Worm (Caenorhabditis elegans) whole organism, L4/young adult: ENCODE measurements around the gene C04E6.4.

Source experiments
- W03F9.2 ChIP-seq: fragments of 150-350 bp; optimal IDR thresholded peaks from 2 replicates; lab custom pipeline; 2014; ENCODE audit warnings: missing biosample characterization, missing genetic modification characterization
- dao-5 ChIP-seq: sonication (generic microtip); optimal IDR thresholded peaks from 2 replicates; lab custom pipeline; 2016; ENCODE audit warnings: missing genotype, missing genetic modification characterization, moderate library complexity, missing compliant biosample characterization
- him-1 ChIP-seq: sonication (generic microtip); optimal IDR thresholded peaks from 2 replicates; lab custom pipeline; 2016; ENCODE audit warnings: missing genotype, missing genetic modification reagents, missing genetic modification characterization, missing compliant biosample characterization

The C04E6.4 gene

DNA sequence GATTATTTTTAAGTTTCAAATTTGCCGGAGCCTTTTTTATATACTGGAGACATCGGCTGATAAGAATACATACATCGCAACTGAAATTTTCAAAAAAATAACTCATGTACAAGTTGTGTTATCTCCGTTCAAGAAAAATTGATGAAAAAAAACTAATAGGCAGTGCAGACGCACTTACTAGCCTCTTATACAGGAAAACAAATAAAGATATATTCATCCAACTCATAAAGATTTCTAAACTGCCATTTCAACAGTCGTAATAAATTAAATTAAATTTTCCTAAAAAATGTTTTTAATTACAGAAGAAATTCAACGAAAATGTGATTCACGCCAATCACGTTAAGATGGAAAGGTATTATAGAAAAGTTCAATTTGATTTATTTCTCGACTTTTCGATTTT, 5.4 kb upstream of the C04E6.4 start, which contains the start of gene C04E6.5:
Gene C04E6.5 (plus strand): TSS at position 301 of the 400 bp plus-strand sequence.
- TF ChIP-seq dao-5 (tag; lab: Kevin White, UChicago): no peak

DNA sequence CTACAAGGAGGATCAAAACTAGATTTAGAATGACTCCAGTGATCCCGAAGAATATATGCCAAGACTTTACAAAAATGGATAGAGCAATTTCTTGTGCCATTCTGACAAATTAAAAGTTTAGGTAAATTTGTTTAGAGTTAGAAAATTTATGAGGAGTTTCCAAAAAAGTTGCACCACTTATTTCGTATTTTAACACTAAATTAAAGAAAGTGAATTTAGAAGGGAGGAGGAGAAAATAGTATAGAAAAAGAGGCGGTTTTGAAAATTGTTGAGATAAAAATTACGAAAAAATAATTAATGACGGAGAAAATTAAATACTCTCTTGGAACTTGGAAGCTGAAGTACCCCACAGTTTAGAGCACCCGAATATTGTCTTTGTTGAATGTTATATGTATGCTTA, 938 bp upstream of the C04E6.4 start, which contains the start of gene srd-15:
Gene srd-15 (minus strand): TSS at position 101 of the 400 bp plus-strand sequence.
- TF ChIP-seq him-1 (tag; lab: Kevin White, UChicago): no peak

DNA sequence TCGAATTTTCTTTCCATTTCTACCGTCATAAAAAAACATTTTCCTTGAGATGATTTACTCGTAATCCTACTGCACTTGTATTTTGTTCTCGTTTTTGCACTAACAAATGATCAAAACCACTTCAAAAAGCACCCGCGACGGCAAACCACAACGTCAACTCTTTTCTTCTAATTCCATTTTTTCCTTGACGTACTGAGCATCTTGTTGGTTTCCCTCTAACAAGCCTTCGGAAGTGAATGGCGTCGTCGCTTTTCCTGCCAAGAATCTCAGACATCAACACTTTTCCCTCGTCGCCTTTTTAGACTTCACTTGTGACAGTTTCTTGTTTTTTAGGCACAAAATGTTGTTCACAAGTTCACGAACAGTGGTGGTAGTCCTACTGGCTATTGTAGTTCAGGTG, 5.2 kb downstream of the C04E6.4 start, which contains the start of gene C04E6.13:
Gene C04E6.13 (plus strand): TSS at position 301 of the 400 bp plus-strand sequence.
- no peak for TF ChIP-seq W03F9.2 (tag; lab: Kevin White, UChicago)

DNA sequence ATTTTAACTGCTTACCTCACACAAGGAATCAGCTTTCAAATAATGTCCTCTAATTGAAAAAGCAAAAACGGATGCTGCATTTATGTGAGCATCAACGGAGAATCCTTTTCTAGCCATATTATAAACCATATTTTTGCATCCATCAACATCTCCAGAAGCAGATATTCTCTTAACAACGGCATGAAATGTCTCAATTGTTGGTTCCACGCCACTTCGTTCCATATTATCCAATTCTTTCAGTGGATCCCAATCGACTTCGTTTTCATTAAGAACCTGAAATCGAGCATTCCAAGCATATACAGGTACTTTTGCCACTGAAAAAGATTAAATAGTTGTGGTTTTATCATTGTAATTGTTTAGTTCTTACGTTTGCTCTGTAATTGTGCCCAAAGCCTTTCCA, 9.7 kb downstream of the C04E6.4 start:
- TF ChIP-seq him-1 (tag; lab: Kevin White, UChicago) (no peak), dao-5 (tag; lab: Kevin White, UChicago) (no peak), W03F9.2 (tag; lab: Kevin White, UChicago) (no peak)

DNA sequence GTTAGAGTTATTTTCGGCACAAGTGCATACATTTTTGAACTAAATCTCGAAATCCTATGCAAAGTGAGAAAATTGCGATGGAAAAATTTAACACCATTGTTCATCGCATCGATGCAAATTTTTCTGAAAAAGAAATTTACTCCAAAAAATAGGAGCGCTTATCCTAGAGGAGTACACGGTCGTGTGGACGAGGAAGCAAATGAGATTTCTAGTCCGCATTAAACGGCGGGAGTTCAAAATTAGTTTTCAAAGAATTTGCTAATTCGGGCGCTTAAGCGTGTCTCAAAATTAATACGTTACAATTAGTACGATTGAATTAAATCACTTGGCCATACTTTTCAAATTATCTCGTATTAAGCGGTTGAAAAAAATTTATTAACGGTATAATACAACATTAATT, 10.5 kb downstream of the C04E6.4 start, which contains the start of gene lrpr-1:
Gene lrpr-1 (minus strand): TSS at position 185 of the 400 bp plus-strand sequence.
- TF ChIP-seq dao-5 (tag; lab: Kevin White, UChicago) (no peak), him-1 (tag; lab: Kevin White, UChicago) (peak; percentile 89), W03F9.2 (tag; lab: Kevin White, UChicago) (no peak)

DNA sequence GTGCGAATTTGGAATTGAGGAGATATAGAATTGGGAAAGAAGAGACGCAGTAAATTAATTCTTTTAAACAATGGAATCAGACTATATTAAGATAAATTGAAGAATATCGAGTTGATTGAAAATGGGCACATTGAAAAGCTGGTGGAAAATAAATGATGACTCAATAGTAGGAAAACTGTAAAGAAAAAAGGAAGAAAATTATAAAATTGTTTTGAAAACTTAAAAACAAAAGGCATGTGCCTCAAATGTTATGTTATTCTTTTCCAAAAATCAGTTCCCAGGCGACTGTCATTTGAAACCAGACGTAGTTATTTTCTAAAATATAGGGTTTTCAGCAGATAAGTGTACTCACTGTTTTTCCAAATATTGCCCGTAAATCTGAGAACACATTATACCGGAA, 12.7 kb downstream of the C04E6.4 start, which contains the start of gene C04E6.12:
Gene C04E6.12 (minus strand): TSS at position 101 of the 400 bp plus-strand sequence.
- no peak for TF ChIP-seq him-1 (tag; lab: Kevin White, UChicago)
- no peak for TF ChIP-seq dao-5 (tag; lab: Kevin White, UChicago)
- TF ChIP-seq W03F9.2 (tag; lab: Kevin White, UChicago): no peak

DNA sequence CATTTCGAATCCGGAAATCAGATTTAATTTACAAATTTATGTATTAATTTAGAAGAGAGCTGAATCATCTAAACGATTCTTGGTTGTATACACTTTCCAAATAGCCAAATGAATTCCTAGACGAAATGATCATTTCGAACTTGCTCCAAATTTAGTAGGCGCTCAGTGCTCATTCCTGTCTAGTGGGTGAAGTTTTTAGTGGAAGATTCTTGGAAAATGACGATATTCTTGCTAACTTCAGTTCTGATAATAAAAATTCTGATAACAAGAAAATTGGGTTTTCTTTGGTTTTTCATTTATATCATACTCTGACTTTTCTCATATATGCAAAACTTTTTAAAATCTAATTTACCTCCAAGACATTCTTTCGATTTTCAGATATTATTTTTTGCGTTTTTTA, 14.6 kb downstream of the C04E6.4 start:
- no peak for TF ChIP-seq him-1 (tag; lab: Kevin White, UChicago)
- TF ChIP-seq W03F9.2 (tag; lab: Kevin White, UChicago): no peak
- no peak for TF ChIP-seq dao-5 (tag; lab: Kevin White, UChicago)

DNA sequence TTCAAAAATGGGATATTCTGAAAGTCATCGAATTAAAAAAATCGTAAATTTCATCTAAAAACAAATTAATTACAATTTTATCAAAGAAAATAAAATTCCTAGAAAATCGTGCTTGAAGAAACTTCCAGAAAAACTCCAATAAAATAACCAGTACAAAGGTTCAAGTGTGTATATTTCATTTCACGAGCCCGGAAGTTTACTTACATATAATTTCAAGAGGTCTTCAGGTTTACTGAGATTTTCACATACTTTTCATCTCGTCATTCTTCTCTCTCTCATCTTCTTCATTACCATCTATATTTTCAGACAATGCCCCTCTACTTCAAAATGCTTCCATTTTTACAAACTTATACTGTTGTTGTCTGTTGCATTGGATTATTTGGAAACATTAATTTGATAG, 15.0 kb downstream of the C04E6.4 start, which contains the start of gene srsx-18:
Gene srsx-18 (plus strand): TSS at position 301 of the 400 bp plus-strand sequence.
- TF ChIP-seq him-1 (tag; lab: Kevin White, UChicago) (no peak), dao-5 (tag; lab: Kevin White, UChicago) (no peak), W03F9.2 (tag; lab: Kevin White, UChicago) (no peak)

DNA sequence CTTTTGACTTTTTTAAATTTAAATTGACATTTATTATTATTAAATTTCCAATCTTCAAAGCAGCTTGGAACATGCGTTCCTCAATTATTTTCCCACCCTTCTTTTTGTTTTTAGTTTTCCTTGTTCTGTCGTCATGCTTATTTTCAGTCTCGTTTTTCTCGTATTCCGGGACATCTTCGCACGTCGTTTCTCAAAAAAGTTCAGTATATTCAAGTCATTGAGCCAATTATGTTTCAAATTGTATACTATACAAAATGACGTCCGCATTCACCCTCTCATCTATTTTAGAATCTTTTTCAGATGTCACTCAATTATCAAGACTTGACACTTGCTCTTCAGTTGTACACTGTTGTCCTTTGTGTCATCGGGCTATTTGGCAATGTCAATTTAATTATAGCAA, 20.2 kb downstream of the C04E6.4 start, which contains the start of gene srsx-17:
Gene srsx-17 (plus strand): TSS at position 301 of the 400 bp plus-strand sequence.
- TF ChIP-seq him-1 (tag; lab: Kevin White, UChicago) (no peak), W03F9.2 (tag; lab: Kevin White, UChicago) (no peak)

DNA sequence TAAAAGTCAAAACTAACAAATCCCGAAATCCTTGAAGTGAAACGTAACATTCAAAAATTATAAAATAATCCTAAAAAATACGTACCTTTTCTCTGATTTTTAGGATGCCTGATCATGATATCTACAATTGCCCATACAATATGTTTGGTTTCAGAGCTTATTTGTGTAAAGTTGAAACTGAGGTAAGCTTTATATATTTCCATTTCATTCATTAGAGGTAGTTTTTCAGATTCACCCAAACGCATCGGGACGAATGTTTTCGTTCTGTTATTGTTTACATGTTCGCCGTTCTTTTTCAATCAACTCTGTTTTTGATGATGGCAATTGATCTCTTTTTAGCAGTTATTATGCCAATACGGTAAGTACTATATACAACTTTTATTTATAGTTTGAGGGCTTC, 20.8 kb downstream of the C04E6.4 start:
- TF ChIP-seq dao-5 (tag; lab: Kevin White, UChicago): no peak
- TF ChIP-seq him-1 (tag; lab: Kevin White, UChicago): no peak

DNA sequence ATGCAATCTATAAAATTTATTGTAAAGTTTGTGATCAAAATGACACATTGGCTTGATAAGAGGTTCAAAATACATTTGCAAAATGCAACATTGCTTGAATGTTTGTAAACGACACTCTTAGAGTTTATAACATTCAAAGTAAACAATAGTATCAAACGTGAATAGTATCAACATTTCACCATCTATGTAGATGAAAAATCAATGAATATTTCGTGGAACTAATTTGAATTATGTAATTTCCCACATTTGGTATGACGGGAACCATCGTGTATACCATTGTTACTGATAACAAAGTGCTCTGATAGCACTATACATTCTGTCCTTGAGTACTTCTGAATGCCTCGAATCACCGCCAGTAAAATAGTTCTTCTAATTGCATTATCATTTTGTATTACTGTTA, 23.4 kb downstream of the C04E6.4 start, which contains the start of gene galt-1:
Gene galt-1 (plus strand): TSS at position 318 of the 400 bp plus-strand sequence.
- TF ChIP-seq dao-5 (tag; lab: Kevin White, UChicago) (no peak), W03F9.2 (tag; lab: Kevin White, UChicago) (no peak), him-1 (tag; lab: Kevin White, UChicago) (no peak)

DNA sequence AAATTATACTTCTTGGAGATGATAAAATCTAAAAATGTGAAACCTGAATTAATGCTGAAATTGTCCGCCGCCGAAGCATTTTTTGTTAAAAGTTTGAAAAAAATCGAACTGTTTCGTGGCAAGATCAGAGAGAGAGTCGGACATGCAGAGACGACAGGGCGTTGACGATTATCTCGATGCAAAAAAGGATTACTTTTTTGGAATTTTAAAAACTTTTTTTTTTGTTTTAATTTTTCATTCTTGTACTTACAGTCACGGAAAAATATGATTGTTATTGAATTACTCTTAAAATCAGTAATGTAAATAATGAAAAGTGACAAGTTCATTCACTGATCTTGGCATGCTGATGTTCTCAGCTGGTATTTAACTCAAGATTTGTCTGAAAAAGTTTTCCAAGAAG, 29.5 kb downstream of the C04E6.4 start, which contains the start of the genes M03F8.5 and M03F8.7:
Gene M03F8.5 (minus strand): TSS at position 101 of the 400 bp plus-strand sequence.
Gene M03F8.7 (plus strand): TSS at position 249 of the 400 bp plus-strand sequence.
- no peak for TF ChIP-seq W03F9.2 (tag; lab: Kevin White, UChicago)
- no peak for TF ChIP-seq him-1 (tag; lab: Kevin White, UChicago)
- TF ChIP-seq dao-5 (tag; lab: Kevin White, UChicago): no peak

DNA sequence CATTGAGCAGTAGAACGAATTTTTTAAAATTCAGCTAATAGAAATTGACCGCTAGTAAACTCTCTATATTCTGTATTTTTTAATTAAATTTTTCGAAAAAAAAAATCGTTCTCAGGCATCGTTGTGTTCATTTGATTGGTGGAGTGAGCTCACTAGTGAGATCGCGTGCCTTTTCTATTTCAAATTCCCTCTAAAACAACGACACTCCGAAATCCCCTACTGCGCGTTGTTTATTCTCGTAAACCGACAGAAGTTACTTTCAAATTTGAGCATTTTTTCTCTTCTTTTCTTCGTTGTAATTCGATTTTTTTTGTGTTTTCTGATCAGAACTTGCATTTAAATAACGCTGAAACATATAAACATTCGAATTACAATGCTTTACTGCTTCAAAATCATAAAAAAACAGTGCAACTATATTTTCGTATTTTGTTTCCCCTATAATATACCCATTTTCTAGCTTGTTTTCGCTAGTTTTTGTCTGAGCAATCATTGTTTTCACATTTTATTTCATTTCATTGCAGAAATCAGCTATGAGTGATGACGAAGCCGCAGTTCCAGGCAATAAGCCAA, 32.4 kb downstream of the C04E6.4 start, which contains the start of gene syf-3:
Gene syf-3 (plus strand): TSS at position 520 of the 570 bp plus-strand sequence.
- no peak for TF ChIP-seq him-1 (tag; lab: Kevin White, UChicago)
- TF ChIP-seq dao-5 (tag; lab: Kevin White, UChicago): no peak
- TF ChIP-seq W03F9.2 (tag; lab: Kevin White, UChicago): no peak

DNA sequence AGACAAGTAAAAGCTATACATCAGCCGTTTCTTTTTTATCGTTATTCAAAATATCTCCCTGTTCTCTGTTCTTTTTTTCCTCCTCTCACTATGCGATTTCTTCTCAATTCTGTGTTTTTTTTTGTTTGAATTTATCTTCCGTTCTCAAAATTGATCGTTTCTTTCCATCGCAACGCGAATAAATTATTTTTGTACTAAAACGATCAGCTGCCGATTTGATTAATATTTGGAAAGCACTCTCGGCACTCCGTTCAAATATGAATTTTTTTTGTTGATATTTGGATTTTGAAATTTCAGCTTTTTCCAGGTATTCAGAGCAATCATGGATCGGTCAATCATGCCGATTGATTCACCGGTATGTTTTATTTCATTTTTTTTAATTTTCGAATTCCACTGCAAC, 36.0 kb downstream of the C04E6.4 start, which contains the start of gene pst-1:
Gene pst-1 (plus strand): TSS at position 301 of the 400 bp plus-strand sequence.
- no peak for TF ChIP-seq W03F9.2 (tag; lab: Kevin White, UChicago)
